Worm (Caenorhabditis elegans): ENCODE measurements around the gene F20D6.8.

ce11 chrV:8130812-8131211 lies 37.3 kb downstream of the F20D6.8 start:
- TF ChIP-seq cog-1 (tag; optimal IDR thresholded peaks at IDR 0.05) (no peak), med-1 (GFP tag; optimal IDR thresholded peaks at IDR 0.05; ENCODE audit: insufficient read depth) (no peak)
